Worm (Caenorhabditis elegans) whole organism, mixed stage, embryonic: ENCODE measurements around the gene ccz-1.

Source experiments
- mep-1 ChIP-seq: fragments of 150-350 bp; optimal IDR thresholded peaks from 2 replicates; lab custom pipeline; 2017; ENCODE audit warnings: missing biosample characterization, missing genetic modification reagents, missing genetic modification characterization, inconsistent platforms
- nhr-237 ChIP-seq: fragments of 150-350 bp; optimal IDR thresholded peaks from 2 replicates; lab custom pipeline; 2014; ENCODE audit warnings: missing biosample characterization, missing genetic modification characterization
- snpc-4 ChIP-seq: fragments of 150-350 bp; optimal IDR thresholded peaks from 2 replicates; lab custom pipeline; 2014; ENCODE audit warnings: missing biosample characterization, missing genetic modification characterization

DNA sequence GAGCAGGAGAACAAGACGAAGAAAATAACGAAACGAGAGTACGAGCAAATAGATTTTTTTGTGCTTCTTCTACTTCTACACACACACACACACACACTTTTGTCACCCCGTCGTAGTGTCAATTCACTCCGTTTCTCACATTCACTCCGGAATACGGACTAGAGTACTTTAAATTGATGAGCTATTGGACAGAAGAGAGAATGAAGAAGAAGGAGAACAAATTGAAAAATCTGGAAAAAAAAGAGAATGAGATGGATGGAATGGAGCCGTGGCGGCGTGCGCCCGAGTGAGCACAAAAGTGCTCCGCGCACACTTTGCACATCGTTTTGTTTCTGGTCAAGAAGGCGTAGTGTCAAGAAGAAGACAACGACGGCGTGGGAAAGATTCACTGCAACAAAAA is 8.8 kb downstream of the ccz-1 start:
- TF ChIP-seq mep-1 (tag; lab: Kevin White, UChicago) (no peak), snpc-4 (tag; lab: Kevin White, UChicago) (no peak), nhr-237 (tag; lab: Kevin White, UChicago) (no peak)
